Fruit fly (Drosophila melanogaster) whole organism, prepupa: ENCODE results near the gene CG5024.

Experiments
- Blimp-1 ChIP-seq: fragments of 200-800 bp; sonication (Bioruptor generic); optimal IDR thresholded peaks from 3 replicates; lab custom pipeline; 2017; ENCODE audit warnings: missing biosample characterization, missing genetic modification characterization, mild to moderate bottlenecking, moderate library complexity, missing genetic modification reagents
- CG10631 ChIP-seq: fragments of 200-800 bp; sonication (Bioruptor generic); optimal IDR thresholded peaks from 2 replicates; lab custom pipeline; 2016; ENCODE audit warnings: missing biosample characterization, missing genetic modification characterization
- CG10669 ChIP-seq: fragments of 200-800 bp; sonication (Bioruptor generic); optimal IDR thresholded peaks from 3 replicates; lab custom pipeline; 2018; ENCODE audit warnings: missing biosample characterization, mild to moderate bottlenecking, missing genetic modification characterization, moderate library complexity
- CG11294 ChIP-seq: fragments of 200-800 bp; sonication (Bioruptor generic); IDR thresholded peaks from 2 replicates; pipeline ENCODE4 v1.3.6; 2022; ENCODE audit warnings: missing biosample characterization, missing genetic modification characterization
- CG11762 ChIP-seq: fragments of 200-800 bp; sonication (Bioruptor generic); optimal IDR thresholded peaks from 3 replicates; lab custom pipeline; 2016; ENCODE audit warnings: missing biosample characterization, missing genetic modification characterization; ENCODE audit not compliant: insufficient read depth
- CG11902 ChIP-seq: fragments of 200-800 bp; sonication (Bioruptor generic); optimal IDR thresholded peaks from 3 replicates; lab custom pipeline; 2016; ENCODE audit warnings: missing biosample characterization, missing genetic modification characterization
- CG15336 ChIP-seq: fragments of 200-800 bp; sonication (Bioruptor generic); IDR thresholded peaks from 2 replicates; pipeline ENCODE4 v1.3.6; 2022; ENCODE audit warnings: missing biosample characterization, missing genetic modification characterization
- CG1621 ChIP-seq: fragments of 200-800 bp; sonication (Bioruptor generic); optimal IDR thresholded peaks from 3 replicates; lab custom pipeline; 2018; ENCODE audit warnings: missing biosample characterization, mild to moderate bottlenecking, missing genetic modification characterization
- CG16779 ChIP-seq: fragments of 200-800 bp; sonication (Bioruptor generic); optimal IDR thresholded peaks from 3 replicates; lab custom pipeline; 2017; ENCODE audit warnings: missing biosample characterization, mild to moderate bottlenecking, missing genetic modification characterization
- CG3032 ChIP-seq: fragments of 200-800 bp; optimal IDR thresholded peaks from 2 replicates; lab custom pipeline; 2019; ENCODE audit warnings: missing biosample characterization, mild to moderate bottlenecking, missing genetic modification characterization, moderate library complexity
- CG31627 ChIP-seq: fragments of 200-800 bp; sonication (Bioruptor generic); optimal IDR thresholded peaks from 3 replicates; lab custom pipeline; 2016; ENCODE audit warnings: missing biosample characterization, missing genetic modification characterization
- CG32006 ChIP-seq: fragments of 200-800 bp; sonication (Bioruptor generic); optimal IDR thresholded peaks from 3 replicates; lab custom pipeline; 2017; ENCODE audit warnings: missing biosample characterization, mild to moderate bottlenecking, missing genetic modification characterization
- CG34406 ChIP-seq: fragments of 200-800 bp; sonication (Bioruptor generic); optimal IDR thresholded peaks from 3 replicates; lab custom pipeline; 2016; ENCODE audit warnings: missing biosample characterization, missing genetic modification characterization
- CG4318 ChIP-seq: fragments of 200-800 bp; sonication (Bioruptor generic); optimal IDR thresholded peaks from 3 replicates; lab custom pipeline; 2017; ENCODE audit warnings: missing biosample characterization, mild to moderate bottlenecking, missing genetic modification characterization
- CG6163 ChIP-seq: fragments of 200-800 bp; sonication (Bioruptor generic); IDR thresholded peaks from 3 replicates; pipeline ENCODE4 v1.3.6; 2022; ENCODE audit warnings: missing biosample characterization, missing genetic modification characterization
- CG6276 ChIP-seq: fragments of 200-800 bp; sonication (Bioruptor generic); optimal IDR thresholded peaks from 2 replicates; lab custom pipeline; 2017; ENCODE audit warnings: missing biosample characterization, mild to moderate bottlenecking, missing genetic modification characterization
- CG6792 ChIP-seq: fragments of 200-800 bp; sonication (Bioruptor generic); optimal IDR thresholded peaks from 3 replicates; lab custom pipeline; 2016; ENCODE audit warnings: missing biosample characterization, missing genetic modification characterization
- CG6808 ChIP-seq: fragments of 200-800 bp; sonication (Bioruptor generic); optimal IDR thresholded peaks from 3 replicates; lab custom pipeline; 2017; ENCODE audit warnings: missing biosample characterization, missing genetic modification characterization, mild to moderate bottlenecking, moderate library complexity, missing genetic modification reagents
- CG7368 ChIP-seq: fragments of 200-800 bp; sonication (Bioruptor generic); optimal IDR thresholded peaks from 3 replicates; lab custom pipeline; 2016; ENCODE audit warnings: missing biosample characterization, missing genetic modification characterization
- CG8119 ChIP-seq: fragments of 200-800 bp; sonication (Bioruptor generic); IDR thresholded peaks from 3 replicates; pipeline ENCODE4 v1.3.6; 2022; ENCODE audit warnings: missing biosample characterization, missing genetic modification characterization
- CG8319 ChIP-seq: fragments of 200-800 bp; sonication (Bioruptor generic); optimal IDR thresholded peaks from 3 replicates; lab custom pipeline; 2016; ENCODE audit warnings: missing biosample characterization, missing genetic modification characterization
- CG8632 ChIP-seq: fragments of 200-800 bp; sonication (Bioruptor generic); optimal IDR thresholded peaks from 3 replicates; lab custom pipeline; 2016; ENCODE audit warnings: missing biosample characterization, missing genetic modification characterization
- CG9139 ChIP-seq: fragments of 200-800 bp; sonication (Bioruptor generic); optimal IDR thresholded peaks from 3 replicates; lab custom pipeline; 2017; ENCODE audit warnings: missing biosample characterization, mild to moderate bottlenecking, missing genetic modification characterization
- Eip78C ChIP-seq: fragments of 200-800 bp; sonication (Bioruptor generic); peaks from one replicate; lab custom pipeline; 2016; ENCODE audit warnings: missing biosample characterization, missing genetic modification characterization
- Eip93F ChIP-seq: fragments of 200-800 bp; sonication (Bioruptor generic); optimal IDR thresholded peaks from 2 replicates; lab custom pipeline; 2016; ENCODE audit warnings: missing biosample characterization, mild to moderate bottlenecking, missing genetic modification characterization
- Ets21C ChIP-seq: fragments of 200-800 bp; sonication (Bioruptor generic); optimal IDR thresholded peaks from 3 replicates; lab custom pipeline; 2016; ENCODE audit warnings: missing biosample characterization, missing genetic modification characterization
- Ets96B ChIP-seq: fragments of 200-800 bp; optimal IDR thresholded peaks from 2 replicates; lab custom pipeline; 2019; ENCODE audit warnings: missing biosample characterization, mild to moderate bottlenecking, missing genetic modification characterization, moderate library complexity
- Hr38 ChIP-seq: sonication (Bioruptor generic); optimal IDR thresholded peaks from 2 replicates; lab custom pipeline; 2016; ENCODE audit warnings: missing biosample characterization, missing genetic modification characterization
- Hr39 ChIP-seq: fragments of 200-800 bp; sonication (Bioruptor generic); optimal IDR thresholded peaks from 2 replicates; lab custom pipeline; 2016; ENCODE audit warnings: missing biosample characterization, missing genetic modification characterization
- Hr4 ChIP-seq: fragments of 200-800 bp; sonication (Bioruptor generic); optimal IDR thresholded peaks from 3 replicates; lab custom pipeline; 2016; ENCODE audit warnings: missing biosample characterization, missing genetic modification characterization
- Lpt ChIP-seq: fragments of 200-800 bp; sonication (Bioruptor generic); optimal IDR thresholded peaks from 3 replicates; lab custom pipeline; 2016; ENCODE audit warnings: missing biosample characterization, missing genetic modification characterization
- Met ChIP-seq: fragments of 200-800 bp; sonication (Bioruptor generic); optimal IDR thresholded peaks from 3 replicates; lab custom pipeline; 2016; ENCODE audit warnings: missing biosample characterization, missing genetic modification characterization
- Sox102F ChIP-seq: fragments of 200-800 bp; sonication (Bioruptor generic); optimal IDR thresholded peaks from 2 replicates; lab custom pipeline; 2016; ENCODE audit warnings: missing biosample characterization, mild to moderate bottlenecking, missing genetic modification characterization
- Sox14 ChIP-seq: fragments of 200-800 bp; sonication (Bioruptor generic); optimal IDR thresholded peaks from 3 replicates; lab custom pipeline; 2016; ENCODE audit warnings: missing biosample characterization, missing genetic modification characterization
- Sox15 ChIP-seq: fragments of 200-800 bp; sonication (Bioruptor generic); optimal IDR thresholded peaks from 3 replicates; lab custom pipeline; 2016; ENCODE audit warnings: missing biosample characterization, missing genetic modification characterization
- achi ChIP-seq: fragments of 200-800 bp; sonication (Bioruptor generic); optimal IDR thresholded peaks from 3 replicates; lab custom pipeline; 2016; ENCODE audit warnings: missing biosample characterization, missing genetic modification characterization
- acj6 ChIP-seq: fragments of 200-800 bp; sonication (Bioruptor generic); optimal IDR thresholded peaks from 3 replicates; lab custom pipeline; 2016; ENCODE audit warnings: missing biosample characterization, missing genetic modification characterization
- cyc ChIP-seq: fragments of 200-800 bp; sonication (Bioruptor generic); optimal IDR thresholded peaks from 3 replicates; lab custom pipeline; 2016; ENCODE audit warnings: missing biosample characterization, missing genetic modification characterization
- dsx ChIP-seq: fragments of 200-800 bp; optimal IDR thresholded peaks from 3 replicates; lab custom pipeline; 2019; ENCODE audit warnings: missing biosample characterization, mild to moderate bottlenecking, missing genetic modification characterization, moderate library complexity; ENCODE audit not compliant: poor library complexity, severe bottlenecking
- eg ChIP-seq: fragments of 200-800 bp; sonication (Bioruptor generic); IDR thresholded peaks from 3 replicates; pipeline ENCODE4 v1.3.6; 2022; ENCODE audit warnings: missing biosample characterization, missing genetic modification characterization
- esn ChIP-seq: fragments of 200-800 bp; sonication (Bioruptor generic); optimal IDR thresholded peaks from 2 replicates; lab custom pipeline; 2016; ENCODE audit warnings: missing biosample characterization, mild to moderate bottlenecking, missing genetic modification characterization, moderate library complexity
- fd59A ChIP-seq: fragments of 200-800 bp; sonication (Bioruptor generic); optimal IDR thresholded peaks from 2 replicates; lab custom pipeline; 2017; ENCODE audit warnings: missing biosample characterization, mild to moderate bottlenecking, missing genetic modification characterization, missing genetic modification reagents
- fd85E ChIP-seq: fragments of 200-800 bp; sonication (Bioruptor generic); optimal IDR thresholded peaks from 3 replicates; lab custom pipeline; 2016; ENCODE audit warnings: missing biosample characterization, missing genetic modification characterization
- fkh ChIP-seq: fragments of 200-800 bp; sonication (Bioruptor generic); optimal IDR thresholded peaks from 3 replicates; lab custom pipeline; 2017; ENCODE audit warnings: missing biosample characterization, mild to moderate bottlenecking, missing genetic modification characterization, moderate library complexity
- lz ChIP-seq: fragments of 200-800 bp; sonication (Bioruptor generic); optimal IDR thresholded peaks from 3 replicates; lab custom pipeline; 2016; ENCODE audit warnings: missing biosample characterization, missing genetic modification characterization
- net ChIP-seq: fragments of 200-800 bp; sonication (Bioruptor generic); optimal IDR thresholded peaks from 3 replicates; lab custom pipeline; 2016; ENCODE audit warnings: missing biosample characterization, missing genetic modification characterization
- spab ChIP-seq: fragments of 200-800 bp; sonication (Bioruptor generic); optimal IDR thresholded peaks from 2 replicates; lab custom pipeline; 2017; ENCODE audit warnings: missing biosample characterization, mild to moderate bottlenecking, missing genetic modification characterization, missing genetic modification reagents
- ss ChIP-seq, 2 experiments: fragments of 200-800 bp; sonication (Bioruptor generic); optimal IDR thresholded peaks; 2 replicates in 1 of 2; 3 replicates in 1 of 2; lab custom pipeline; 2017 to 2018; ENCODE audit warnings: mild to moderate bottlenecking in 2 of 2, missing biosample characterization in 2 of 2, missing genetic modification characterization in 2 of 2, moderate library complexity in 1 of 2
- vri ChIP-seq: fragments of 200-800 bp; sonication (Bioruptor generic); optimal IDR thresholded peaks from 3 replicates; lab custom pipeline; 2016; ENCODE audit warnings: missing biosample characterization, mild to moderate bottlenecking, missing genetic modification characterization

CG5024 gene

DNA sequence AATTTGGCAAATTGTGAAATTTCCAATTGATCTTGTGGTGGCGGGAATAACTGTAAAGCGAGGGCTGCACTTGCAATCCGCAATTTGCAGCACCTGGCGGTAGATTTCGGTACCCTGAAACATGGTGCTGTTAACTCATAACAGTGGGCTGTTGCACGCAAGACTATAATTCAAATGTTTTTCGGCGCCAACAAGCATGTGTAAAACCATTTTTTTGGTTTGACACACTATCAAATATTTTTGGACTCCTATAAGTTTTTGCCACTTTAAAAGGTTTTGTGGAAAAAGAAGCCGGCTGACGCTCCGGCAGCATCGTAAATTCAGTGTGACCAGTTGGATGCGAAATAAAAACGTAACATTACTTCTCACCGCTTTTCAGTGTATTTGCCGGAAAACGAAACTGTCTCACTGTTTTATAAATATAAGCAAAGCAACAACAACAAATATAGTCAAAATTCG is 40.4 kb downstream of the CG5024 start, which contains the start of the genes CG14545 and CG5886 (continued):
- TF ChIP-seq lz (GFP tag; lab: Kevin White, UChicago): peak; percentile 25
- TF ChIP-seq Eip78C (GFP tag; lab: Kevin White, UChicago): no peak
- TF ChIP-seq acj6 (GFP tag; lab: Kevin White, UChicago): no peak
- no peak for TF ChIP-seq CG8319 (GFP tag; lab: Kevin White, UChicago)
- no peak for TF ChIP-seq CG4318 (GFP tag; lab: Kevin White, UChicago)
- no peak for TF ChIP-seq Sox102F
- TF ChIP-seq fkh (GFP tag; lab: Kevin White, UChicago): no peak
- TF ChIP-seq fd85E (GFP tag; lab: Kevin White, UChicago): no peak
- no peak for TF ChIP-seq CG11294 (GFP tag; lab: Robert Waterston, UW)
- TF ChIP-seq esn: no peak
- no peak for TF ChIP-seq CG6163 (GFP tag; lab: Robert Waterston, UW)
- TF ChIP-seq, all 60 proteins: peak for 5

DNA sequence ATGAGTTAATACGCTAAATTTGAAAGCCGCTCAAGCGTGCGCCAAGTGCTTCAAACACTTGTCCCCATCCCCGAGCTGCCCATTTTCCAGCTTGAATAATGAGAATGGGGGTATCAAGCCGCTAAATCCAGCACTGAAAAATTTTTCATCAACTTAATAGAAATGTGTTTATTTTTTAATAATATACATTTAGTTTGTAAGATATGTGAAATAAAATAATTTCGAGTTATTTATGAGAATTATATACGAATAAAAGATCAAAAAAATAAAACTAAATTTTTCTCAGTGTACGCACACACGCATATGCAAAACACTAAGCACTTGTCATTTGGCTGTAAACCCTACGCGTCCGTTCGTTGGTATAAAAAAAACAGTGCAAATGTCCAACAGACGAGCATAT is 43.9 kb downstream of the CG5024 start:
- TF ChIP-seq CG6792 (GFP tag; lab: Kevin White, UChicago): no peak
- TF ChIP-seq CG7368: no peak
- TF ChIP-seq Eip93F (GFP tag; lab: Kevin White, UChicago): no peak
- TF ChIP-seq fkh (GFP tag; lab: Kevin White, UChicago): no peak
- TF ChIP-seq net (GFP tag; lab: Kevin White, UChicago): no peak
- TF ChIP-seq CG1621 (tag; lab: Kevin White, UChicago): no peak
- no peak for TF ChIP-seq Eip78C (GFP tag; lab: Kevin White, UChicago)
- no peak for TF ChIP-seq vri (GFP tag; lab: Kevin White, UChicago)
- TF ChIP-seq CG6163 (GFP tag; lab: Robert Waterston, UW): peak; percentile 41; the same call in 1 of the 3 replicates
- TF ChIP-seq CG32006: peak; percentile 30
- no peak for TF ChIP-seq CG8319 (GFP tag; lab: Kevin White, UChicago)
- peak; percentile 16 for TF ChIP-seq achi (GFP tag; lab: Kevin White, UChicago)
- TF ChIP-seq fd59A (GFP tag; lab: Kevin White, UChicago): no peak
- no peak for TF ChIP-seq ss (GFP tag; optimal IDR thresholded peaks at IDR 0.05; lab: Kevin White, UChicago)
- TF ChIP-seq Hr38 (GFP tag; lab: Kevin White, UChicago): no peak
- no peak for TF ChIP-seq CG31627
- peak; percentile 58 for TF ChIP-seq CG15336 (GFP tag; lab: Robert Waterston, UW)
- no peak for TF ChIP-seq CG6808 (GFP tag; lab: Kevin White, UChicago)
- TF ChIP-seq CG8632 (GFP tag; lab: Kevin White, UChicago): no peak
- no peak for TF ChIP-seq CG34406 (GFP tag; lab: Kevin White, UChicago)
- no peak for TF ChIP-seq CG9139 (GFP tag; lab: Kevin White, UChicago)
- TF ChIP-seq Sox14 (GFP tag; lab: Kevin White, UChicago): no peak
- TF ChIP-seq lz (GFP tag; lab: Kevin White, UChicago): no peak
- TF ChIP-seq eg (GFP tag; lab: Robert Waterston, UW): peak; percentile 53; the same call in 1 of the 3 replicates
- TF ChIP-seq CG11762 (GFP tag; lab: Kevin White, UChicago): no peak
- TF ChIP-seq CG3032: peak; percentile 23
- TF ChIP-seq CG6276 (GFP tag; lab: Kevin White, UChicago): no peak
- TF ChIP-seq CG10669 (GFP tag; lab: Kevin White, UChicago): no peak
- TF ChIP-seq Ets96B (tag; lab: Kevin White, UChicago): peak; percentile 10
- TF ChIP-seq CG8119 (GFP tag; lab: Robert Waterston, UW): peak; percentile 42; the same call in 1 of the 3 replicates
- no peak for TF ChIP-seq esn
- TF ChIP-seq cyc (GFP tag; lab: Kevin White, UChicago): no peak
- no peak for TF ChIP-seq dsx (GFP tag; lab: Kevin White, UChicago)
- no peak for TF ChIP-seq Sox15
- TF ChIP-seq Hr4 (GFP tag; lab: Kevin White, UChicago): peak; percentile 7
- no peak for TF ChIP-seq Lpt (GFP tag; lab: Kevin White, UChicago)
- TF ChIP-seq spab (GFP tag; lab: Kevin White, UChicago): no peak
- no peak for TF ChIP-seq CG16779
- no peak for TF ChIP-seq CG10631 (GFP tag; lab: Kevin White, UChicago)
- TF ChIP-seq CG11902 (GFP tag; lab: Kevin White, UChicago): no peak
- no peak for TF ChIP-seq Ets21C
- no peak for TF ChIP-seq Met (GFP tag; lab: Kevin White, UChicago)
- no peak for TF ChIP-seq Blimp-1 (GFP tag; lab: Kevin White, UChicago)
- TF ChIP-seq Hr39 (GFP tag; lab: Kevin White, UChicago): no peak
